Worm (Caenorhabditis elegans) whole organism, late embryonic: ENCODE results near the gene B0507.5.

Experiments
- C38D4.7 ChIP-seq: fragments of 200-800 bp; sonication (Bioruptor generic); optimal IDR thresholded peaks from 2 replicates; lab custom pipeline; 2018; ENCODE audit warnings: mild to moderate bottlenecking, missing genetic modification characterization, moderate library complexity, missing compliant biosample characterization
- F13H6.1 ChIP-seq: sonication (generic microtip); optimal IDR thresholded peaks from 2 replicates; lab custom pipeline; 2016; ENCODE audit warnings: missing genetic modification characterization, missing compliant biosample characterization
- K09A11.1 ChIP-seq: sonication (generic microtip); optimal IDR thresholded peaks from 2 replicates; lab custom pipeline; 2017; ENCODE audit warnings: antibody characterized with exemption, mild to moderate bottlenecking, missing genetic modification characterization, missing compliant biosample characterization; ENCODE audit not compliant: insufficient read depth
- T23F11.4 ChIP-seq: fragments of 200-800 bp; sonication (Bioruptor generic); optimal IDR thresholded peaks from 2 replicates; lab custom pipeline; 2018; ENCODE audit warnings: mild to moderate bottlenecking, missing genetic modification characterization, missing compliant biosample characterization
- ama-1 ChIP-seq: fragments of 150-350 bp; optimal IDR thresholded peaks from 2 replicates; lab custom pipeline; 2014
- ceh-14 ChIP-seq: sonication (generic microtip); optimal IDR thresholded peaks from 2 replicates; lab custom pipeline; 2016; ENCODE audit warnings: missing genotype, missing genetic modification characterization, missing compliant biosample characterization
- ceh-19 ChIP-seq: fragments of 200-800 bp; sonication (Bioruptor generic); optimal IDR thresholded peaks from 2 replicates; lab custom pipeline; 2018; ENCODE audit warnings: mild to moderate bottlenecking, missing genetic modification characterization, missing compliant biosample characterization
- ceh-31 ChIP-seq: sonication (generic microtip); optimal IDR thresholded peaks from 2 replicates; lab custom pipeline; 2016; ENCODE audit warnings: missing genetic modification characterization, missing compliant biosample characterization
- ceh-9 ChIP-seq: sonication (generic microtip); optimal IDR thresholded peaks from 2 replicates; lab custom pipeline; 2016; ENCODE audit warnings: mild to moderate bottlenecking, missing genetic modification characterization, inconsistent platforms, missing compliant biosample characterization
- dve-1 ChIP-seq: sonication (generic microtip); optimal IDR thresholded peaks from 2 replicates; lab custom pipeline; 2017; ENCODE audit warnings: antibody characterized with exemption, mild to moderate bottlenecking, missing genetic modification characterization, missing compliant biosample characterization
- elt-2 ChIP-seq: sonication (generic microtip); optimal IDR thresholded peaks from 2 replicates; lab custom pipeline; 2016; ENCODE audit warnings: missing genetic modification reagents, missing genetic modification characterization, missing compliant biosample characterization
- elt-4 ChIP-seq: sonication (generic microtip); optimal IDR thresholded peaks from 2 replicates; lab custom pipeline; 2016; ENCODE audit warnings: missing genetic modification characterization, missing compliant biosample characterization
- fax-1 ChIP-seq: sonication (generic microtip); optimal IDR thresholded peaks from 2 replicates; lab custom pipeline; 2016; ENCODE audit warnings: missing genotype, missing genetic modification characterization, missing compliant biosample characterization
- fkh-10 ChIP-seq: fragments of 150-350 bp; optimal IDR thresholded peaks from 2 replicates; lab custom pipeline; 2014; ENCODE audit warnings: missing biosample characterization, missing genetic modification reagents, missing genetic modification characterization
- fkh-6 ChIP-seq: sonication (generic microtip); optimal IDR thresholded peaks from 2 replicates; lab custom pipeline; 2016; ENCODE audit warnings: missing genetic modification characterization, missing compliant biosample characterization
- gmeb-2 ChIP-seq: sonication (generic microtip); optimal IDR thresholded peaks from 2 replicates; lab custom pipeline; 2016; ENCODE audit warnings: missing genetic modification characterization, inconsistent platforms, missing compliant biosample characterization
- hlh-13 ChIP-seq: fragments of 200-800 bp; sonication (Bioruptor generic); optimal IDR thresholded peaks from 2 replicates; lab custom pipeline; 2018; ENCODE audit warnings: mild to moderate bottlenecking, missing genetic modification characterization, missing compliant biosample characterization
- hlh-6 ChIP-seq: sonication (generic microtip); optimal IDR thresholded peaks from 2 replicates; lab custom pipeline; 2016; ENCODE audit warnings: missing genotype, missing genetic modification characterization, missing compliant biosample characterization
- lim-6 ChIP-seq: sonication (generic microtip); optimal IDR thresholded peaks from 2 replicates; lab custom pipeline; 2016; ENCODE audit warnings: missing genetic modification characterization, missing compliant biosample characterization
- nhr-11 ChIP-seq: fragments of 150-350 bp; optimal IDR thresholded peaks from 2 replicates; lab custom pipeline; 2014; ENCODE audit warnings: missing biosample characterization, missing genetic modification characterization
- nhr-232 ChIP-seq: sonication (generic microtip); optimal IDR thresholded peaks from 2 replicates; lab custom pipeline; 2016; ENCODE audit warnings: missing genetic modification characterization, missing compliant biosample characterization
- odd-2 ChIP-seq: sonication (generic microtip); optimal IDR thresholded peaks from 2 replicates; lab custom pipeline; 2017; ENCODE audit warnings: antibody characterized with exemption, mild to moderate bottlenecking, missing genetic modification characterization, missing compliant biosample characterization
- pat-9 ChIP-seq: fragments of 200-800 bp; sonication (Bioruptor generic); optimal IDR thresholded peaks from 2 replicates; lab custom pipeline; 2018; ENCODE audit warnings: mild to moderate bottlenecking, missing genetic modification characterization, moderate library complexity, missing compliant biosample characterization
- pha-2 ChIP-seq: sonication (generic microtip); optimal IDR thresholded peaks from 2 replicates; lab custom pipeline; 2017; ENCODE audit warnings: mild to moderate bottlenecking, missing genetic modification characterization, missing compliant biosample characterization
- pha-4 ChIP-seq: fragments of 150-350 bp; optimal IDR thresholded peaks from 2 replicates; lab custom pipeline; 2018; ENCODE audit warnings: missing biosample characterization, missing genetic modification reagents, missing genetic modification characterization
- pros-1 ChIP-seq: fragments of 150-350 bp; optimal IDR thresholded peaks from 2 replicates; lab custom pipeline; 2014; ENCODE audit warnings: missing biosample characterization, missing genetic modification reagents, missing genetic modification characterization
- rnt-1 ChIP-seq: sonication (generic microtip); optimal IDR thresholded peaks from 2 replicates; lab custom pipeline; 2016; ENCODE audit warnings: missing genetic modification characterization, missing compliant biosample characterization
- sox-4 ChIP-seq: sonication (generic microtip); optimal IDR thresholded peaks from 2 replicates; lab custom pipeline; 2017; ENCODE audit warnings: mild to moderate bottlenecking, missing genetic modification characterization, inconsistent platforms, missing compliant biosample characterization
- syd-9 ChIP-seq: sonication (generic microtip); optimal IDR thresholded peaks from 2 replicates; lab custom pipeline; 2016; ENCODE audit warnings: mild to moderate bottlenecking, missing genetic modification characterization, moderate library complexity, missing compliant biosample characterization
- tbx-2 ChIP-seq: sonication (generic microtip); optimal IDR thresholded peaks from 2 replicates; lab custom pipeline; 2016; ENCODE audit warnings: missing genetic modification characterization, missing compliant biosample characterization
- ttx-3 ChIP-seq: sonication (generic microtip); optimal IDR thresholded peaks from 2 replicates; lab custom pipeline; 2016; ENCODE audit warnings: missing genetic modification reagents, missing genetic modification characterization, missing compliant biosample characterization
- unc-3 ChIP-seq, 2 experiments: fragments of 200-800 bp in 1 of 2; sonication (Bioruptor generic) in 1 of 2; sonication (generic microtip) in 1 of 2; conservative IDR thresholded peaks in 1 of 2; optimal IDR thresholded peaks in 1 of 2; 2 replicates each; pipeline versions ENCODE4 v1.3.6 to Lab custom; 2016 to 2022; ENCODE audit warnings: missing compliant biosample characterization in 2 of 2, missing genetic modification characterization in 2 of 2, missing genetic modification reagents in 1 of 2
- unc-42 ChIP-seq: sonication (generic microtip); optimal IDR thresholded peaks from 2 replicates; lab custom pipeline; 2016; ENCODE audit warnings: missing genotype, missing genetic modification characterization, missing compliant biosample characterization
- unc-55 ChIP-seq: sonication (generic microtip); optimal IDR thresholded peaks from 2 replicates; lab custom pipeline; 2017; ENCODE audit warnings: missing biosample characterization, missing genetic modification reagents, missing genetic modification characterization

The B0507.5 gene

ce11 chrV:8792814-8793213, 39.3 kb downstream of the B0507.5 start:
- peak; percentile 42 for TF ChIP-seq ama-1 (lab: Kevin White, UChicago)
- no peak for TF ChIP-seq pha-4 (tag; lab: Kevin White, UChicago)

ce11 chrV:8795499-8795898, 42.0 kb downstream of the B0507.5 start:
- TF ChIP-seq nhr-232 (tag; lab: Kevin White, UChicago) (no peak), elt-2 (peak; percentile 27)
- TF ChIP-seq, all 69 proteins: peak for 1

ce11 chrV:8796246-8796645, 42.8 kb downstream of the B0507.5 start:
- TF ChIP-seq ceh-14 (tag; lab: Kevin White, UChicago): no peak
- TF ChIP-seq hlh-6 (tag; lab: Kevin White, UChicago): no peak
- TF ChIP-seq K09A11.1 (tag; lab: Kevin White, UChicago): no peak
- no peak for TF ChIP-seq syd-9 (tag; lab: Kevin White, UChicago)
- TF ChIP-seq fkh-6 (tag; lab: Kevin White, UChicago): no peak
- no peak for TF ChIP-seq C38D4.7 (GFP tag; lab: Kevin White, UChicago)

- TF ChIP-seq ceh-31 (tag; lab: Kevin White, UChicago) (peak; percentile 49), F13H6.1 (tag; lab: Kevin White, UChicago) (no peak)
Observed at ce11 chrV:8796889-8797288, 43.4 kb downstream of the B0507.5 start.

- TF ChIP-seq fkh-10 (GFP tag; lab: Kevin White, UChicago): no peak
- TF ChIP-seq T23F11.4: no peak
- no peak for TF ChIP-seq sox-4 (tag; lab: Kevin White, UChicago)
- TF ChIP-seq ttx-3 (tag; lab: Kevin White, UChicago): no peak
- no peak for TF ChIP-seq unc-42
- no peak for TF ChIP-seq unc-55 (GFP tag; lab: Kevin White, UChicago)
- TF ChIP-seq rnt-1 (tag; lab: Kevin White, UChicago): no peak
- no peak for TF ChIP-seq ceh-31 (tag; lab: Kevin White, UChicago)
- TF ChIP-seq hlh-6 (tag; lab: Kevin White, UChicago): no peak
- TF ChIP-seq lim-6 (tag; lab: Kevin White, UChicago): no peak
- no peak for TF ChIP-seq nhr-11 (tag; lab: Kevin White, UChicago)
Observed at ce11 chrV:8798470-8798869, 45.0 kb downstream of the B0507.5 start.

ce11 chrV:8799293-8799812, 45.9 kb downstream of the B0507.5 start:
- no peak for TF ChIP-seq C38D4.7 (GFP tag; lab: Kevin White, UChicago)
- TF ChIP-seq dve-1 (tag; lab: Kevin White, UChicago): no peak
- TF ChIP-seq gmeb-2 (tag; lab: Kevin White, UChicago): no peak
- no peak for TF ChIP-seq tbx-2 (tag; lab: Kevin White, UChicago)
- no peak for TF ChIP-seq odd-2 (tag; lab: Kevin White, UChicago)
- TF ChIP-seq ceh-9 (tag; lab: Kevin White, UChicago): no peak
- TF ChIP-seq hlh-6 (tag; lab: Kevin White, UChicago): no peak
- TF ChIP-seq pros-1: no peak
- no peak for TF ChIP-seq ceh-19 (GFP tag; lab: Kevin White, UChicago)
- no peak for TF ChIP-seq T23F11.4
- TF ChIP-seq pat-9 (tag; lab: Kevin White, UChicago): no peak
- TF ChIP-seq pha-2 (tag; lab: Kevin White, UChicago): no peak
- TF ChIP-seq fax-1 (tag; lab: Kevin White, UChicago): no peak
- TF ChIP-seq hlh-13 (GFP tag; lab: Kevin White, UChicago): no peak
- TF ChIP-seq unc-3 (GFP tag; conservative IDR thresholded peaks at IDR 0.05; lab: Robert Waterston, UW): no peak
- no peak for TF ChIP-seq unc-3 (tag; optimal IDR thresholded peaks at IDR 0.05; lab: Kevin White, UChicago)
- no peak for TF ChIP-seq elt-4
